Worm (Caenorhabditis elegans) whole organism, early embryonic: ENCODE measurements around the gene ifa-1.

Experiments used
- B0310.2 ChIP-seq: sonication (generic microtip); optimal IDR thresholded peaks from 2 replicates; lab custom pipeline; 2016; ENCODE audit warnings: mild to moderate bottlenecking, missing genetic modification characterization, missing compliant biosample characterization
- ama-1 ChIP-seq: fragments of 150-350 bp; optimal IDR thresholded peaks from 2 replicates; lab custom pipeline; 2014
- ceh-36 ChIP-seq: sonication (generic microtip); optimal IDR thresholded peaks from 2 replicates; lab custom pipeline; 2016; ENCODE audit warnings: missing genetic modification characterization, inconsistent platforms, missing compliant biosample characterization
- flt-1 ChIP-seq: fragments of 200-800 bp; sonication (Bioruptor generic); IDR thresholded peaks from 2 replicates; pipeline ENCODE4 v1.3.6; 2022; ENCODE audit warnings: missing genetic modification characterization, missing compliant biosample characterization
- hmg-4 ChIP-seq: fragments of 200-800 bp; sonication (Bioruptor generic); optimal IDR thresholded peaks from 2 replicates; lab custom pipeline; 2018; ENCODE audit warnings: mild to moderate bottlenecking, missing genetic modification characterization, missing compliant biosample characterization
- hnd-1 ChIP-seq: sonication (generic microtip); optimal IDR thresholded peaks from 2 replicates; lab custom pipeline; 2016; ENCODE audit warnings: missing genetic modification characterization, missing compliant biosample characterization
- pes-1 ChIP-seq: fragments of 200-800 bp; sonication (Bioruptor generic); IDR thresholded peaks from 2 replicates; pipeline ENCODE4 v1.3.6; 2022; ENCODE audit warnings: missing genetic modification reagents, missing genetic modification characterization, missing compliant biosample characterization
- scrt-1 ChIP-seq: fragments of 200-800 bp; sonication (Bioruptor generic); IDR thresholded peaks from 2 replicates; pipeline ENCODE4 v1.3.6; 2022; ENCODE audit warnings: missing genetic modification characterization, missing compliant biosample characterization
- sea-1 ChIP-seq: fragments of 200-800 bp; sonication (Bioruptor generic); conservative IDR thresholded peaks from 2 replicates; pipeline ENCODE4 v1.3.6; 2022; ENCODE audit warnings: missing genetic modification characterization, missing compliant biosample characterization
- tbx-11 ChIP-seq: fragments of 200-800 bp; sonication (Bioruptor generic); IDR thresholded peaks from 2 replicates; pipeline ENCODE4 v1.3.6; 2022; ENCODE audit warnings: missing genetic modification characterization, missing compliant biosample characterization

DNA sequence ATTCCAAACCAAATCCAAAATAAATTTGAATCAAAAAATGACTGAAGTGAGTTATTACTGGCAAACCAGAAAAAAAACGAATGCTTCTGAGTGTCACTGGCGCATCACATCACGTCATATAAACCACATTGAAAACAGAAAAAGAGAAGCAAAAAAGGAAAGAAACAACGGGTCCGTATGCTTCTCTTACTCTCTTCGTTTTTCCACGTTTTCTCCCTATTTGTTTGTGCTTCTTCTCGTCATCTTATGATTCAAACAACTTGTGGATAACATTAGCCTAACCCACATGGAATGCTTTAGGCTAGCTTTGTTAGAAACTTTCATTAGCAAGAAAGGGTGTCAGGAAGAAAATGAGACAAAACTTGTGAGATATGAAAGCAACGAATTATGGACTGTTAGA lies 29.5 kb upstream of the ifa-1 start:
- TF ChIP-seq hmg-4 (no peak), ceh-36 (no peak), ama-1 (no peak), flt-1 (GFP tag; lab: Robert Waterston, UW) (no peak), B0310.2 (tag; lab: Kevin White, UChicago) (no peak), scrt-1 (GFP tag; lab: Robert Waterston, UW) (no peak), tbx-11 (GFP tag; lab: Robert Waterston, UW) (no peak), pes-1 (GFP tag; lab: Robert Waterston, UW) (no peak), sea-1 (GFP tag; lab: Robert Waterston, UW) (no peak), hnd-1 (no peak)
